Worm (Caenorhabditis elegans): ENCODE results near the gene T07G12.5.

- TF ChIP-seq unc-39 (tag; optimal IDR thresholded peaks at IDR 0.05): no peak
- TF ChIP-seq snpc-4 (tag; optimal IDR thresholded peaks at IDR 0.05): no peak
- no peak for TF ChIP-seq nhr-237 (tag; optimal IDR thresholded peaks at IDR 0.05)
- TF ChIP-seq nhr-6 (tag; optimal IDR thresholded peaks at IDR 0.05): no peak
- no peak for TF ChIP-seq hlh-11 (tag; optimal IDR thresholded peaks at IDR 0.05)
Measured at ce11 chrIV:10576624-10577023, 31.7 kb upstream of the T07G12.5 start.

Measured in whole organism, L4 larva.